Fruit fly (Drosophila melanogaster) whole organism: ENCODE measurements around the gene CG13365.

ENCODE experiments used
- CG8478 ChIP-seq: fragments of >200 bp; optimal IDR thresholded peaks from 2 replicates; lab custom pipeline; 2018; ENCODE audit warnings: inconsistent platforms
- Dll ChIP-seq: fragments of >200 bp; optimal IDR thresholded peaks from 2 replicates; lab custom pipeline; 2017
- EcR ChIP-seq, 2 experiments: fragments of >200 bp; optimal IDR thresholded peaks; 2 replicates each; lab custom pipeline; 2017; ENCODE audit warnings: missing biosample characterization in 2 of 2, missing genetic modification characterization in 2 of 2, missing genetic modification reagents in 2 of 2
- pan ChIP-seq: fragments of >200 bp; optimal IDR thresholded peaks from 2 replicates; lab custom pipeline; 2017
- psq ChIP-seq: fragments of >200 bp; optimal IDR thresholded peaks from 2 replicates; lab custom pipeline; 2017
- usp ChIP-seq: fragments of >200 bp; optimal IDR thresholded peaks from 2 replicates; lab custom pipeline; 2017; ENCODE audit warnings: missing biosample characterization, missing genetic modification characterization, mixed read lengths

The CG13365 gene

dm6 chrX:635495-636142, 14.6 kb upstream of the CG13365 start, which contains the start of gene Dredd:
Dredd (minus strand) TSS chrX:635545.
- TF ChIP-seq psq (lab: Kevin White, UChicago) (no peak), pan (no peak), usp (GFP tag; lab: Kevin White, UChicago) (no peak), Dll (lab: Kevin White, UChicago) (no peak), EcR (GFP tag; optimal IDR thresholded peaks at IDR 0.05; lab: Kevin White, UChicago) (no peak), CG8478 (no peak)

DNA sequence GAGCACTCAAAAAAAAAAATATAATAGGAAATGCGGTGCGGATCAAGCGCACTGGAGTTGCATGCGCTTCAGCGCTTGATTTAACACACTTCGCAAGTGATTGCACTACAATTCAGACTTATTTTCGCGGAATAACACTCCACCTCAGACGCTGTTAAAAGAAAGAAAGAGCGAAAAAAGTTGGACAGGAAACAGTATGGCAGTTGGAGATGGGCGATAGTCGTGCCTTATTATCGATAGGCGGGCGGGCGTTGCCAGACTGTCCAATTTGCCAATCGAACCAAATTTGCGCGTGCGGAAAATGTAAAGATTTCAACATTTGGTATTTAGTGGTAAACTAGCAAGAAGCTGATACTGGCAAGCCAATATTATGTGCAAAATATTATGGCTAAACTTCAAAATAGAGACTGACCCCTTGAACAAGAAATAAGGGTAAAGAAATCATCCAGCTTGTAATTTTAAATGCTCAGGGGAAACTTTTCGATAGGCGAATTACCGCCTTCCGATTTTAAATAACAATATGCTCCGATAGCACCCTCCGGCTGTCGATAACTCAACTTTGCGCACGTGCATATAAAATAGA, 8.3 kb upstream of the CG13365 start, which contains the start of the genes RpL36 and Mybbp1A:
RpL36 (minus strand) TSS at position 245 of the 583 bp plus-strand sequence.
Mybbp1A (plus strand) TSS at position 535 of the 583 bp plus-strand sequence.
- no peak for TF ChIP-seq usp (GFP tag; lab: Kevin White, UChicago)
- TF ChIP-seq EcR (GFP tag; optimal IDR thresholded peaks at IDR 0.05; lab: Kevin White, UChicago), result no peak
- no peak for TF ChIP-seq CG8478
- no peak for TF ChIP-seq pan
- no peak for TF ChIP-seq Dll (lab: Kevin White, UChicago)

dm6 chrX:625157-625627, 4.2 kb upstream of the CG13365 start, which contains the start of the genes CG13364 and Hinfp:
CG13364 (minus strand) TSS chrX:625203.
Hinfp (plus strand) TSS chrX:625542.
- TF ChIP-seq EcR (GFP tag; optimal IDR thresholded peaks at IDR 0.05; lab: Kevin White, UChicago) (no peak), CG8478 (no peak), Dll (lab: Kevin White, UChicago) (no peak), psq (lab: Kevin White, UChicago) (no peak), usp (GFP tag; lab: Kevin White, UChicago) (no peak), pan (no peak)

DNA sequence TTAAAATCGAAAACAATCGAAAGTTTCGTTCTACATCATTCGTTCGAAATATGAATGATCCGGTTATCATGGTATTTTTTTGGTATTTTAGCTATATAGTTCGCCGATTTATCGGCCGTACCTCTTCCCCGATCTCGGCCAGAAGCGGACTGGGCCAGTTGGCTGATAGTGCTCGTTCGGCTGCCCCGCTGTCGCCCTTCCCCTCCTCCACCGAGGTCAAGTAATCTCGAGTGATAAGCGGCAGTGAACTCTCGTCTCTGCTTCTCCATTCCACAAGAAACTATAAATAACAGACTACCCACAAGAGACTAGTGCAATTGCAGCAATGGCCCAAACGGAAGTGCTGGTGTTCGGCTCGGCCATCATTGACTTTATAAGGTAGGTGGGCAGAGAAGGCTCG, 2.3 kb upstream of the CG13365 start, which contains the start of gene CG13369:
CG13369 (plus strand) TSS at position 112 of the 400 bp plus-strand sequence.
- no peak for TF ChIP-seq EcR (GFP tag; optimal IDR thresholded peaks at IDR 0.05; lab: Kevin White, UChicago)
- TF ChIP-seq pan, result no peak
- no peak for TF ChIP-seq usp (GFP tag; lab: Kevin White, UChicago)
- TF ChIP-seq psq (lab: Kevin White, UChicago), result no peak
- TF ChIP-seq CG8478, result no peak
- no peak for TF ChIP-seq Dll (lab: Kevin White, UChicago)

dm6 chrX:620102-620430, 949 bp downstream of the CG13365 start, which contains the start of gene spdi:
spdi (minus strand) TSS chrX:620195.
- TF ChIP-seq usp (GFP tag; lab: Kevin White, UChicago), result no peak
- no peak for TF ChIP-seq CG8478
- no peak for TF ChIP-seq pan
- TF ChIP-seq EcR (GFP tag; optimal IDR thresholded peaks at IDR 0.05; lab: Kevin White, UChicago), result no peak
- no peak for TF ChIP-seq Dll (lab: Kevin White, UChicago)
- TF ChIP-seq psq (lab: Kevin White, UChicago), result no peak

DNA sequence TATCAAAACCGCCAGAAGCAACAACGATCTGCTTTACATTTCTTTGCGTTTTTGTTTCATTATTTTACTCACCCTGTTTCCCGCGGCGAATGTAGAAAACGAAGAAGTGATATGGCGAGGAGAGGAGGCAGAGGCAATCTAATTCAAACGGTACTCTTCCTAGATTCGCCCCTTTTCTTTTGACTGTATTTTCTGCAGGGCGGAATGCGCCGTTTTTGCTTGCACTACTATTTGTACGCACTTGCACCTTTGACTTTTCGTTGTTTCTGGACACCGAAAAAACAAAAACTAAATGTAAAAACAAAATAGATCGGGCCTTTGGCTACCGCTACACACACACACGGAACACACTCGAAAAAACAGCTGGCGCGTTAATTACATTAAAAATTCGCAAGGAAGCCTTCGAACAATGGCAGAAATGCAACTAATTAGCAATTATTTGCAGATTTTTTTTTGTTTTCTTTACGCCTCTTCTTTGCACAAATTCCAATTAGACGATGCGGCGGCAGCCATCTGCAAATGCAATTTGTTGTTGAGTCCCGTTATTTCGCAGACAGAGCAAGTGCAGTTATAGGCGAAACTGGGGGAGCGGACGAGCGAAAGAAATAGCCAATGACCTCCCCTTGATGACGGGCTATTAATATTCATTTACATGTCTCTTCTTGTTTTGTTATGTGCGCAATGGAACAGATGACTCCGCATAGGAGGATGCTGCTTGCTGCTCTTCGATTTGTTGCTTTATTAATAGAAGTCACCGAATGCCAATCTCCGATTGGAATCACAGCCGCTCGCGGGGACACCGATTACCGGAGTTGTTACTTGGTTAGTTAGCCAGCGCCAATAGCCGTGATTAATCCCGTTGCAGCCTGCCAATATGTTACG, 1.6 kb downstream of the CG13365 start:
- no peak for TF ChIP-seq Dll (lab: Kevin White, UChicago)
- TF ChIP-seq EcR (GFP tag; optimal IDR thresholded peaks at IDR 0.05; lab: Kevin White, UChicago), result peak in 1 of 2 experiments; percentile 59

- TF ChIP-seq Dll (lab: Kevin White, UChicago), result no peak
- TF ChIP-seq CG8478, result no peak
These were observed 2.4 kb downstream of the CG13365 start for dm6 chrX:618583-618982.

- no peak for TF ChIP-seq psq (lab: Kevin White, UChicago)
- no peak for TF ChIP-seq pan
- no peak for TF ChIP-seq Dll (lab: Kevin White, UChicago)
- no peak for TF ChIP-seq EcR (GFP tag; optimal IDR thresholded peaks at IDR 0.05; lab: Kevin White, UChicago)
- TF ChIP-seq usp (GFP tag; lab: Kevin White, UChicago), result no peak
- no peak for TF ChIP-seq CG8478
These were observed 3.6 kb downstream of the CG13365 start for dm6 chrX:617477-617795.

dm6 chrX:616761-617476, 4.1 kb downstream of the CG13365 start:
- TF ChIP-seq EcR (GFP tag; optimal IDR thresholded peaks at IDR 0.05; lab: Kevin White, UChicago), result no peak
- no peak for TF ChIP-seq CG8478
- no peak for TF ChIP-seq Dll (lab: Kevin White, UChicago)
- no peak for TF ChIP-seq pan
- no peak for TF ChIP-seq psq (lab: Kevin White, UChicago)
- TF ChIP-seq usp (GFP tag; lab: Kevin White, UChicago), result no peak

dm6 chrX:610048-610447, 11.0 kb downstream of the CG13365 start:
- TF ChIP-seq usp (GFP tag; lab: Kevin White, UChicago), result no peak
- no peak for TF ChIP-seq CG8478
- TF ChIP-seq EcR (GFP tag; optimal IDR thresholded peaks at IDR 0.05; lab: Kevin White, UChicago), result no peak
- no peak for TF ChIP-seq psq (lab: Kevin White, UChicago)
- no peak for TF ChIP-seq pan
- TF ChIP-seq Dll (lab: Kevin White, UChicago), result no peak

- TF ChIP-seq Dll (lab: Kevin White, UChicago) (no peak), usp (GFP tag; lab: Kevin White, UChicago) (no peak), EcR (GFP tag; optimal IDR thresholded peaks at IDR 0.05; lab: Kevin White, UChicago) (no peak), CG8478 (no peak), pan (no peak), psq (lab: Kevin White, UChicago) (no peak)
These were observed 19.0 kb downstream of the CG13365 start for dm6 chrX:601984-602383.
